Fruit fly (Drosophila melanogaster) S2 (cell line): Measurements from ENCODE around the gene pix.

Experiments
- CG8478 ChIP-seq: fragments of >200 bp; optimal IDR thresholded peaks from 2 replicates; lab custom pipeline; 2018
- CTCF ChIP-seq, 2 experiments: fragments of >200 bp; optimal IDR thresholded peaks; 2 replicates each; lab custom pipeline; 2018

The pix gene

dm6 chr3L:8956669-8957068 is 17.9 kb downstream of the pix start, which contains the start of gene mRpL12:
Gene mRpL12 (plus strand): TSS chr3L:8956791.
- TF ChIP-seq CTCF (optimal IDR thresholded peaks at IDR 0.05; lab: Kevin White, UChicago) (no peak), CG8478 (lab: Kevin White, UChicago) (no peak)

DNA sequence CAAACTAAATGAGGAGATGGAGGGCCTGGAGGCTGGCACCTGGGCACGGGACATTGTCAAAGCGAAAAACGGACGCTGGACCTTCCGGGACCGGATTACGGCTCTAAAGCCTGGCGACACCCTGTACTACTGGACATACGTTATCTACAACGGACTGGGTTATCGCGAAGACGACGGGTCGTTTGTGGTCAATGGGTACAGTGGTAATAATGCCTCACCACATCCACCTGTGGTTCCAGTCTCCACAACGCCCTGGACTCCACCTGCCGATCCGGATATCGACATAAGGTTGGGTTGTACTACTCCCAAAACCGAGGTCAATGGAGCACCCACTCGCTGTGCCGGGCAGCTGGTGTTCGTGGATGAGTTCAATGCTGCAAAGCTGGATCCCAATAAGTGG is 19.4 kb downstream of the pix start:
- TF ChIP-seq CTCF (optimal IDR thresholded peaks at IDR 0.05; lab: Kevin White, UChicago) (no peak), CG8478 (lab: Kevin White, UChicago) (no peak)

DNA sequence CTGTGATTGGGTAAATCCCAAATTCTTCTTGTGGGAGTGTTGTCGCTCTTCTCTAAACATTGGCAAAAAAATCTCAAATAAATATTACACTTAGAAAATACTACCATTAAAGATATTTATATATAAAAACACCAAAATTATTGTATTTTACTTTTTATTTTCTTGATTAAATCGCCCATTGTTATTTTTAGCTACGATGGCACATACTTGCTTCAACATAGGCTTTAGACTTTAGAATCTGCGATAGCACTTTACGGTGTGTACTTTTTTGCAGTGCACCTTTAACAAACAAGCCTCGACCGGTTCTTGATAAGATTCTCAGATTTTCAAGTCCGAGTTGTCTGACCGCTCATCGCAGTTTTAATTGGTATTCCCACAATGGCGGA is 19.9 kb downstream of the pix start, which contains the start of gene GNBP3:
Gene GNBP3, plus strand, starts transcription at position 374 of the 386 bp plus-strand sequence.
- no peak for TF ChIP-seq CTCF (optimal IDR thresholded peaks at IDR 0.05; lab: Kevin White, UChicago)
- no peak for TF ChIP-seq CG8478 (lab: Kevin White, UChicago)

DNA sequence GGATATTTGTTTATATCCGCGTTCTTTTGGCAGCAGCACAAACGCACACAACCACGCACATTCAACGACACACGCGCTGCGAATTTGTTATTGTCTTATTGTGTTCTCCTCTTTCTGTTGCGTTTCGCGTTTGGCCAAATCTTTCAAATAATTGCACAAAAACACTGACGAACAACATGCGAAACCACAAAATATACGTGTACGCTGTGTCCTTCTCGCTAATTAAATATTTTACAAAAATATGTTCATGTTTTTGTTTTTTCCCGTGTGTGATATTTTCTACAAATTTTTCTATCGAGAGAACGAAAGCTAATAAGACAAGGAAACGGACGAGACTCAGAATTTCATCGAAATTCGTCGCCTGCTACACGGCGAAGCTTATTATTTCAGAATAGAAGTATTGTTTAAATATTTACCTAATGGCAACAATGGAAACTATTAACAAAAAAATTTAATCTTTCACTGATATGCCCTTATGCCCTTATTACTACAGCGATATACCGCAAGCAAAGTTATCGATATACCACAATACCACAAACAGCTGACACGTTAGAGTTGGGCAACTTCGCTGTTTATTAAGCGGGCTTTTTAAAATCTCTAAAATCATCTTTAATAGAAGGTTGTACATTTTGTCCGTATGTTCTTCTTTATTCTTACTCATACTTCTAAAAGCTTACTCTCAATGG is 20.5 kb downstream of the pix start, which contains the start of the genes CG43783 and orb2:
Gene CG43783, minus strand, starts transcription at position 311 of the 686 bp plus-strand sequence.
Gene orb2, minus strand, starts transcription at position 502 of the 686 bp plus-strand sequence.
- TF ChIP-seq CTCF (optimal IDR thresholded peaks at IDR 0.05; lab: Kevin White, UChicago) (no peak), CG8478 (lab: Kevin White, UChicago) (no peak)

- TF ChIP-seq CG8478 (lab: Kevin White, UChicago) = no peak
- no peak for TF ChIP-seq CTCF (optimal IDR thresholded peaks at IDR 0.05; lab: Kevin White, UChicago)
Measured at dm6 chr3L:8953199-8953956, 21.2 kb downstream of the pix start.

dm6 chr3L:8952549-8953198 is 21.9 kb downstream of the pix start:
- no peak for TF ChIP-seq CG8478 (lab: Kevin White, UChicago)
- TF ChIP-seq CTCF (optimal IDR thresholded peaks at IDR 0.05; lab: Kevin White, UChicago) = no peak

DNA sequence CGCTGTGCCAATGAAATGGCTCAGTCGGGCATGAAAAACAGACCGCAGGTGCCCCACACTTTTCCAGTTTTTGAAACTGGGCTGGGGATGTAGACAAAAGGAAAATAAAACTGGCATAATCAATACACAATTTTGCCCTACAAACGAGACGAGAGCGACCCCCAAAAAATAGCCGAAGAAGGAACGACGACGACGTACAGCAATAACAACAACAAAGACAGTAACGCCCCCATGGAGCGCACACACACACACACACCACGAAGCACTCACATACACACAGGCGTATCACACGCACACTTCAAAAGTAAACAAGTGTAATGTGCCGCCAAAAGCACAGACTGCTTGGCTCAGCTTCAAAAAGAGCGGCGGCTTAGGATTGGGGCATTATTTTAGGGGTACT is 23.1 kb downstream of the pix start:
- TF ChIP-seq CTCF (optimal IDR thresholded peaks at IDR 0.05; lab: Kevin White, UChicago) (no peak), CG8478 (lab: Kevin White, UChicago) (no peak)

DNA sequence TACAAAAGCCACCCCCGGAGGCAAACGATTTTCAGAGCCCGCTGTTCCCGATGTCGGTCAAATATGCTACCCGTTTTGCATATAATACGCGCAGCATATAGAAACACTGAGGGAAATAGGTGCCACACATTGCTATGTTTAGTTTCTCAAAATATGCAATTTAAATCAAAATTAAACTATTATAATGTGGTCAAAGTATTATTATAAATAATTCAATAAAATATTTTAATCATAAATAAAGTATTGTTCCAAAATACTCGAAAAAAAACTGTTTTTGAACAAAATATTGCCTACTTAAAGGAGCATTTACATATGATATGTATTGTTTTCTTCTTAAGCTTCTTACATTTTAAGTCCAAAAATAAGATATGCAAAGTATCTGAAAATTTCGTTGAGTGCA is 23.6 kb downstream of the pix start:
- TF ChIP-seq CG8478 (lab: Kevin White, UChicago) (no peak), CTCF (optimal IDR thresholded peaks at IDR 0.05; lab: Kevin White, UChicago) (no peak)

dm6 chr3L:8949823-8950222 is 24.7 kb downstream of the pix start:
- TF ChIP-seq CTCF (optimal IDR thresholded peaks at IDR 0.05; lab: Kevin White, UChicago) (no peak), CG8478 (lab: Kevin White, UChicago) (no peak)

DNA sequence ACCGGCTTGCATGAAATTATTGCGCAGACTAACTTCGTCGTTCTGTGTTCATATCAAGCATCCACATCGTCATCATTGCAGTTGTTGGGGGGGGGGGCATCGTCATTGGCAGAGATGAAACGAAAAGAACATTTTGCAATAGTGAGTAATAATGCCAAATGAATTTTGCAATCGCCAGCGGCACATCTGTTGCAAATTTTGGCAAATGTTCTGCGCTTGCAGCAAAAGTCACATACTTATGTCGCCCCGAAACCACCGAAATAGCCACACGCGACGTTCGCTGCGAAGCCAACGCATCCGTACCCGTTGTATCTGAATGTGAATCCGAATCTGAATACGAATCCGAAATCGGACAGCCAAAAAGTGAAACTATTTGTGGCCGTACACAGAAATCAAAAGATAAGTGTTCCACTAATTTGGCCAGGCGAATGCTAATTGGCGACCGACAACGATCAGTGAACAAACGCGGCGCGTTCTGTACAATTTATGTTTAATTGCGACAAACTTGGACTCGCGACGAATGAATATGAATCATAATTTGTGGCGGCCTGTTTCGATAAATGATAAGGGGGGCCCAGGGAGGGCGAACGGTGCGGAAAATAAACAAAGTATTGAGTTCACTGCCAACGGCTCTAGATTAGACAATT is 26.6 kb downstream of the pix start:
- no peak for TF ChIP-seq CTCF (optimal IDR thresholded peaks at IDR 0.05; lab: Kevin White, UChicago)
- no peak for TF ChIP-seq CG8478 (lab: Kevin White, UChicago)

- TF ChIP-seq CTCF (optimal IDR thresholded peaks at IDR 0.05; lab: Kevin White, UChicago) (no peak), CG8478 (lab: Kevin White, UChicago) (no peak)
Measured at dm6 chr3L:8939654-8940053, 34.9 kb downstream of the pix start.

DNA sequence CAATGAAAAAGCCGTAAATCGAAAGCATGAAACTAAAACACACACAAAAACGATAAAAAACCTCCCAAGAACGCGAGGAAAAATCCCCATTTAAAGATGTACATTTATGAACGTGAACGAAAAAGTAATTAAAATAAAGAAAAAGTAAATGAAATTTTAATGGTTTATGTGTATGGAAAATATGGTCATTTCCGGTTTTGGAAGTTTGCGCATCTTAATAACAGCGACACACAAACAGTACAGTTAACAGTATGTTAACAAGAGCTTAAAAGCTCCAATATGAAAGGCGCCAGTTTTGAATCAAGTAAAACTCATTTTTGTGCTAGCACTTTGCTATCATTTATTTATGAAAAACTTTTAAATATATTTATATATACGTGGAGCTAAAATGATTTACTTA is 42.6 kb downstream of the pix start:
- TF ChIP-seq CG8478 (lab: Kevin White, UChicago) (no peak), CTCF (optimal IDR thresholded peaks at IDR 0.05; lab: Kevin White, UChicago) (no peak)

dm6 chr3L:8929527-8929926 is 45.0 kb downstream of the pix start:
- TF ChIP-seq CTCF (optimal IDR thresholded peaks at IDR 0.05; lab: Kevin White, UChicago) (no peak), CG8478 (lab: Kevin White, UChicago) (no peak)

DNA sequence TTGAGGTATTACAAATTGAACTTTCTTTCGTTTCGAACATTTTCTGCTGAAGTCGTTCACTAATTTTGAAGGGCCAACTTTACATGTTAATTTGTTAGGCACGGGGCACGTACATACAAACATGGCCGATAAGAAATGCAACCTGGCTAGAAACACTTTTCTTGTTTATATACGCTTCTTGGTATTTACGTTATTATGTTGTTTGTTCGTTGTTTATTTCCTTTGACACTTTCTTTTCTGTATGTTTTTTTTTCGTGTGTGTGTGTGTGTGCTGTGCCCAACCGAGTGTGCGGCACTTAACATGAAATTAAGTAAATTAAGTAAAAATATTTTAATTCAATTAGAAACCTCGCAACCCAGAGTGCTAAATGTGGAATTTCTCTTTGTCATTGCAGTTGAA is 48.9 kb downstream of the pix start:
- no peak for TF ChIP-seq CTCF (optimal IDR thresholded peaks at IDR 0.05; lab: Kevin White, UChicago)
- no peak for TF ChIP-seq CG8478 (lab: Kevin White, UChicago)
